Worm (Caenorhabditis elegans): Measurements from ENCODE around the gene nhl-3.

- TF ChIP-seq ceh-14 (tag; optimal IDR thresholded peaks at IDR 0.05): no peak
- no peak for TF ChIP-seq ama-1 (optimal IDR thresholded peaks at IDR 0.05)
- no peak for TF ChIP-seq pqm-1 (tag; optimal IDR thresholded peaks at IDR 0.05)
- TF ChIP-seq C38D4.7 (GFP tag; optimal IDR thresholded peaks at IDR 0.05): no peak
- TF ChIP-seq pha-4 (tag; optimal IDR thresholded peaks at IDR 0.05): no peak
Observed at ce11 chrII:601305-601704, 615 bp downstream of the nhl-3 start.

Measured in whole organism, late embryonic.